Worm (Caenorhabditis elegans) whole organism, dauer: ENCODE measurements around the gene lron-2.

Experiments used
- unc-62 ChIP-seq: sonication (generic microtip); optimal IDR thresholded peaks from 2 replicates; lab custom pipeline; 2017; ENCODE audit warnings: missing biosample characterization, missing genetic modification reagents, missing genetic modification characterization

Gene lron-2

DNA sequence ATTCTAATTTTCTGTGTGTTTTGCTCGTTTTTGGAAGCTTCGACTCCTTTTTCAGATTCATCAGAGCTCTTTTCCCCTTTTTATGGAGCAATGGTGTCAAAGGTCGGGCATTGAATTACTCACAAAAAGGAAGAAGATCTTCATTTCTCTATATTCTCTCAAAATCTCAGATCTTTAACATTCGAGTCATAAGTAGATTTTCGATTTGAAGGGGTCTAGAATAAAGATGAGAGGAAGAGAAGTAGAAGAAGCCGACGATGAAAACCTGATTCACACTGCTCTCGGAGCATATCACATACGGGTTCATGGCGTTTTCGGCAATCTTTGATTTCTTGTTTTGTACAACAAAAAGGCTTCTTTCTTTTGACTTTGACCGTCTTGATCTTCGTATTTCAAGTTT is 25.0 kb upstream of the lron-2 start:
- no peak for TF ChIP-seq unc-62

DNA sequence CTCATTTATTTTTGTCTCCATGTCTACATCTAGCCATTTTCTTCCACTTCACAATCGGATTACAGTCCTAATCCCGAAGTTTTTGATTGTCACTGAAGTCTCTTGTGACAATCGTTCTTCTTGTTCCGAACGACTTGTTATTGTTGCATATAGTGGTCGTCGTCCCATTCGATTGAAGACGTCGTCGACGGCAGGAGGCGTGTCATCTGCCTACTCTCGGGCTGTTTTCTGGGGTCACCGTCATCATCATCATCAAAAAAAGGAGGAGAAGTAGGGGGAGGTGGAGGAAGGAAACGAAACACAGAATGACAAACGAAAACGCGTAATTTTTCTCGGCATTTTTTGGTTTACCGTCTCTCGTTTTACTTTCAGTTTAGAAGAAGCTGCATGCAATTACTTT is 17.8 kb upstream of the lron-2 start, which contains the start of gene F44A2.3:
TSS of gene F44A2.3 (plus strand) at position 301 of the 400 bp plus-strand sequence.
- no peak for TF ChIP-seq unc-62

DNA sequence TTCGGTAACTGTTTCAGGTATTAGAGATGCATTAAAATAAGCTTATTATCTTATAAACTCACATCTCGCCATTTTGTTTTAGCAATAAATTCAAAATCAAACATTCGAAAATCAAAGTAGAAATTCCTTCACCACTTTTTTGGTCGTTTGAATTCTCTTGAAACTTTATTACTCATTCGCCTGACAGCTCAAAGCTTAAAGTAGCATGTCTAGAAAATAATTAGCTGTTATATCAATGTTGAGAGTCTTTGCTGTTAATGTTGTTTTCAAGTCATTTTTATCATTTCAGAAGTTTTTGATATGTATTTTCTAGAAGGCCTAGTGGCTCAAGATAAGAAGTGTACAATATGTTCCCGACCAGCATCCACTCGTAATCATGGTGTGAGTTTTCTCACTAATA is 15.7 kb upstream of the lron-2 start, which contains the start of gene nhr-39:
TSS of gene nhr-39 (plus strand) at position 301 of the 400 bp plus-strand sequence.
- TF ChIP-seq unc-62: no peak

- TF ChIP-seq unc-62: no peak
Observed at ce11 chrV:9297332-9297731, 10.0 kb upstream of the lron-2 start, which contains the start of gene F44A2.5. Gene F44A2.5 (plus strand): TSS chrV:9297632.

ce11 chrV:9295581-9295980 is 8.2 kb upstream of the lron-2 start:
- TF ChIP-seq unc-62: no peak

DNA sequence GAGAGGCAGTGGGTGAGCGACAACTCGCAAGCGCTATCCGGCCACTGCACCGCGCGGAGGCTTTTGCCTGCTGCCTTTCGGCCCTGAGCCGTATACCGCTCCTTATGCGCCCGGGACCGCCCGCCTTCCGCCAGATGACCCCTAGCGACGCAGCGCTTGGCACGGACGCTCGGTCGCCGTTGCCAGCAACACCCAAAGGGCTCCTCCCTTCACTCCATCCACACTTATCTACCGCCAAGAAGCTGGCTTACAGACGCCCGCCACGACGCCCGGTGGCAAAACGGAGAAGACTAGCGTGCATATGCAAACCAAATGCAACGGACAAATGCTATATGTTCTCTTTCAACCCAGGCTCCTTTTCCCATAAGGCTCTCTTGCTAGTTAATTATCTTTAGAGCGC is 6.0 kb upstream of the lron-2 start:
- TF ChIP-seq unc-62: no peak

DNA sequence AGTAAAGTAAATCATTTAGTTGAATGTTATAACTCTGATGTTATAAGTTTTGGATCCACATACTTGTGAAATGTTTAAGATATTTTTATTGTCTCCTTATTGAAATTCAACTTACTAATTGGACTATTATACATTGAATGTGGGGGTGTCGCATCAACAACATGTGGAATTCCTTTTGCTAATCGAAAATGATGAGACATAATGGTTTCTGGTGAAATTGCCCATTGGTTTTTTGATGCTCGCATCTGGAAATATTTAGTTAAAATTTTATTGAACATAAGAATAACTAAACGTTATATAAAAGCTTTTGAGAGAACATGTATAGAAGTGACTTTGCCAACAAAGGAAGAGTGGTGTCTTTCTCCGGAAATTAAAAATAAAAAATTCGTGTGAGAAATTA is 4.6 kb upstream of the lron-2 start, which contains the start of gene ZK682.7:
TSS of gene ZK682.7 (minus strand) at position 247 of the 400 bp plus-strand sequence.
- TF ChIP-seq unc-62: no peak

DNA sequence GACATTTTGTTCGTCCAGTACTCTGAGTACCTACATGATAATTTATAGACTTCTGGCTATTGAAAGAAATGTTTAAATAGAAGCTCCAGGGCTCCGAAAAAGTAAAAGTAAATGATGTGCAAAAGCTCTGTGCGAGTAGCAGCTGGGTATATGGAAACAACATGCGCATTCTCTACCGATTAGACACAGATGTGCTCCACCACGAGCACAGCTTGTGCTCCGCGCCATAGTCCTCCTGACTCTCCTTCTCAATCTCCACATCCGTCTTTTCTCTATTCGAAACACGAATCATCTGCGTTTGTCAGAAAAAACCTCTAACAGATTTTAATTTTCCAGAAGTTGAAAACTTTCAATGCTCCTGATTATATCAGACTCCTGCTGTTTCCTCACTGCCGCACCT is 3.9 kb downstream of the lron-2 start:
- TF ChIP-seq unc-62: no peak

DNA sequence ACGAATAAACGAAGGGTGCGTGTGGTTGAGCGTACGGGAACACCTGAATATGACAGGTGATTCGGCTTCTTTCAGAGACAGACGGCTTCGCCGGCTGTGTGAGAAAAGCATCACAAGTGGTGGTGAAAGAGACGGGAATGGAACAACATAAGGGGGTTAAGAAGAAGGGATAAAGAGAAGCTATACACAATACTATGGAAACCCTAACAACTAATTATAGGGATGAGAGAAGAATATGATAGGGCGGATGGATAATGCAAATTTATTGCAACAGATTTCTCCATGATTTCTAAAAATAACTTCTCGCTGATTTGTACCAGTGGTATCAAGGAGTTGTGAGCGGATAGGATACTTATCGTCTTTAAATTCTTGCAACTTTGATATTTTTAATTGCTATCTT is 5.2 kb downstream of the lron-2 start, which contains the start of gene hlh-10:
TSS of gene hlh-10 (minus strand) at position 101 of the 400 bp plus-strand sequence.
- TF ChIP-seq unc-62: no peak

DNA sequence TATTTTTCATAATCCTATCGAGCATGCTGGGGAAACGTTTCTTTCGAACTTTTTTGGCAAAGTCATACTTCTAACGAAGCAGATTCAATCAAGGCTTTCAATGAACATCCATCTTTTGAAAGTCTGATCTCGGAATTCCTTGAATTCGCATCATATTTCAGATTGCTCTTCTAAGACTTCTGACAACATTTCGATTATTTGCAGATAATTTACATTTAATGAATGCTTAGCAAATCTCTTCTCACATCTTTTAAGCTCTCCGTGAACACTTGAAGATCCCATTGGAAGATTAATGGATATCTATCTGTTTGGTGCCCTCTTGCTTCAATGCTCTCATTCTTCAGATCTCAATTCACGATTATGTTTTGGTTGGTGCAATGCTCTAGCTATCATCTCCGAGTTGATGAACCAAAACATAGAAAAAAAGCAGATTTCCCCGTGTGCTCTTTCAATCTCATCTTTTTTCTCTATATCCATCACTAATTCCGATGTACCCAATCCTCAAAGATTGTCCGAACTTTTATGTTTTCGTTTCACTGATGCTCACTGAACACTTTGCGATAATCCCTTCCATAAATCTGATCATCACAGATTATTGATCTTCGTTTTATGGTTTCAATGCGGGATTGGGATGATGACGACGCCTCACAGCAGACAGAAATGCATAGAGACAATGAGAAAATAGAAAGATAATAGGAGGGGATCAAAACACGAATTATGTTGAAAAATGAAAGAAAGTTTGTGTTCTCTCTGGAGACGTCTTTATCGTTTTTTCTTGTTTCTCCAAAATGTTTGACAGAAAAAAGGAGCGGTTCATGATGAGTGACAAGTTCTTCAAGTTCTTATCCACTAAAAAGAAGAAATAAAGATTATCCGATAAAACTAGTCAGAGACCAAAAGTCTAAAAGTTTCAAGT is 13.0 kb downstream of the lron-2 start:
- TF ChIP-seq unc-62: no peak

ce11 chrV:9273587-9273986 is 13.8 kb downstream of the lron-2 start:
- TF ChIP-seq unc-62: no peak

- TF ChIP-seq unc-62: no peak
Observed at ce11 chrV:9272624-9273023, 14.7 kb downstream of the lron-2 start.

DNA sequence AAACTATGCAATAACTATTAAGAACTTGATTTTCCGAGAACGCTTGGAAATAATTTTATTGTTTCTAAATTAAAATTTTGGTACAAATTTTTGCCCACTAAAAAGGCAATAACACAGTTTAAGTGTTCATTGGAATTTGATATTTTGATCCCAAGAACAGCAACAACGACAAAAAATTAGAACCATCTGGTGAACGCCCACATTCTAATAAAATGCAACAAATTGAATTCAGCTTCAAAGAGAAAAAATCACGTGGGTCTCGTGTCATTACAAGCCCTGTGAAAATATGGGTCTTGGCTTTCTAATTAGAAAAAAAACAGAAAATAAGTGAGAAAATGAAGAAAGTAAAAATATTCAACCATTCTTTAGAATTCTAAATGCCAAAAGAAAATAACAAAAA is 15.5 kb downstream of the lron-2 start:
- TF ChIP-seq unc-62: no peak

- no peak for TF ChIP-seq unc-62
Observed at ce11 chrV:9270442-9270841, 16.9 kb downstream of the lron-2 start.

- no peak for TF ChIP-seq unc-62
Observed at ce11 chrV:9268202-9268601, 19.2 kb downstream of the lron-2 start.

- no peak for TF ChIP-seq unc-62
Observed at ce11 chrV:9266399-9266798, 21.0 kb downstream of the lron-2 start, which contains the start of gene slc-17.7. Gene slc-17.7 (minus strand): TSS chrV:9266499.

DNA sequence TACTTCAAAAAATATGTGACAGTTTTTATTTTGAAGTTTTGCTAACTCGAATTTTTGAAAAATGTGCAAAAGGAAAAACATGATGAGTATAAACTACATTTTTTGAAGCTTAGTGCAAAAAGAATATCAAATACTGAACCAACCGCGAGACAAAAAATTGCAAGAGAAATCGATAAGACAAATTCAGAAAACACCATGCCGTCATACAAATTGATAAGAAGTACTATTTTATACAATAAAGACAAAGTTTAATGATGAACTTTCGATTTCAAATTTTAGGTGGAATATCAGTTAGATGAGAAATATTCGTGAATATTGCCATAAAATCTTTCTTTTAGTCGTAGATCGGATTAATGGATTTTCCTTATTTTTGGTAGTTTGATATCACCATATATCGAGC is 24.7 kb downstream of the lron-2 start:
- no peak for TF ChIP-seq unc-62

- TF ChIP-seq unc-62: no peak
Observed at ce11 chrV:9261492-9261891, 25.9 kb downstream of the lron-2 start, which contains the start of gene nhr-36. Gene nhr-36 (minus strand): TSS chrV:9261592.
